Worm (Caenorhabditis elegans) whole organism, L2 larva: Measurements from ENCODE around the gene pak-2.

Experiments
- ama-1 ChIP-seq: fragments of 150-350 bp; optimal IDR thresholded peaks from 2 replicates; lab custom pipeline; 2018; ENCODE audit warnings: inconsistent platforms
- mab-5 ChIP-seq: fragments of 150-350 bp; optimal IDR thresholded peaks from 2 replicates; lab custom pipeline; 2014; ENCODE audit warnings: missing biosample characterization, missing genetic modification characterization
- mdl-1 ChIP-seq, 2 experiments: fragments of 150-350 bp in 1 of 2; sonication (generic microtip) in 1 of 2; optimal IDR thresholded peaks; 2 replicates each; lab custom pipeline; 2017; ENCODE audit warnings: missing biosample characterization in 2 of 2, missing genetic modification characterization in 2 of 2
- nhr-11 ChIP-seq: fragments of 150-350 bp; optimal IDR thresholded peaks from 2 replicates; lab custom pipeline; 2014; ENCODE audit warnings: missing biosample characterization, missing genetic modification characterization
- nhr-12 ChIP-seq: fragments of 150-350 bp; optimal IDR thresholded peaks from 2 replicates; lab custom pipeline; 2014; ENCODE audit warnings: missing biosample characterization, missing genetic modification characterization
- nhr-23 ChIP-seq: fragments of 150-350 bp; optimal IDR thresholded peaks from 2 replicates; lab custom pipeline; 2014; ENCODE audit warnings: missing biosample characterization, missing genetic modification reagents, missing genetic modification characterization
- nhr-25 ChIP-seq: fragments of 150-350 bp; sonication (generic microtip); optimal IDR thresholded peaks from 3 replicates; lab custom pipeline; 2014; ENCODE audit warnings: missing biosample characterization, missing genetic modification characterization
- nhr-6 ChIP-seq: fragments of 150-350 bp; optimal IDR thresholded peaks from 2 replicates; lab custom pipeline; 2014; ENCODE audit warnings: missing biosample characterization, missing genetic modification characterization
- peb-1 ChIP-seq: fragments of 150-350 bp; optimal IDR thresholded peaks from 2 replicates; lab custom pipeline; 2014; ENCODE audit warnings: missing biosample characterization, missing genetic modification characterization
- skn-1 ChIP-seq: sonication (generic microtip); optimal IDR thresholded peaks from 2 replicates; lab custom pipeline; 2017; ENCODE audit warnings: missing biosample characterization, missing genetic modification characterization
- snpc-4 ChIP-seq: fragments of 150-350 bp; optimal IDR thresholded peaks from 2 replicates; lab custom pipeline; 2014; ENCODE audit warnings: missing biosample characterization, missing genetic modification characterization
- unc-55 ChIP-seq: fragments of 150-350 bp; sonication (generic microtip); optimal IDR thresholded peaks from 3 replicates; lab custom pipeline; 2014; ENCODE audit warnings: missing biosample characterization, missing genetic modification reagents, missing genetic modification characterization
- unc-62 ChIP-seq: fragments of 150-350 bp; optimal IDR thresholded peaks from 2 replicates; lab custom pipeline; 2014; ENCODE audit warnings: missing biosample characterization, missing genetic modification reagents, missing genetic modification characterization
- zag-1 ChIP-seq: fragments of 150-350 bp; optimal IDR thresholded peaks from 2 replicates; lab custom pipeline; 2014; ENCODE audit warnings: missing biosample characterization, missing genetic modification characterization

- TF ChIP-seq ama-1 (lab: Kevin White, UChicago): no peak
- no peak for TF ChIP-seq snpc-4 (tag; lab: Kevin White, UChicago)
- TF ChIP-seq nhr-11 (tag; lab: Kevin White, UChicago): no peak
- no peak for TF ChIP-seq unc-62 (GFP tag; lab: Kevin White, UChicago)
- no peak for TF ChIP-seq zag-1
- no peak for TF ChIP-seq unc-55
- TF ChIP-seq nhr-25 (tag; lab: Kevin White, UChicago): peak; percentile 49
- no peak for TF ChIP-seq nhr-23 (tag; lab: Kevin White, UChicago)
- no peak for TF ChIP-seq mdl-1 (tag; optimal IDR thresholded peaks at IDR 0.05; lab: Kevin White, UChicago)
- no peak for TF ChIP-seq skn-1
- no peak for TF ChIP-seq peb-1 (tag; lab: Kevin White, UChicago)
- no peak for TF ChIP-seq nhr-6 (tag; lab: Kevin White, UChicago)
- TF ChIP-seq mab-5: no peak
- TF ChIP-seq nhr-12 (tag; lab: Kevin White, UChicago): no peak
Measured at ce11 chrV:11087519-11087998, 48.3 kb upstream of the pak-2 start, which contains the start of gene Y42A5A.1.
